Fruit fly (Drosophila melanogaster) whole organism, embryonic: ENCODE results near the gene CG15641.

ENCODE experiments used
- CG10431 ChIP-seq: fragments of 200-800 bp; sonication (Bioruptor generic); optimal IDR thresholded peaks from 3 replicates; lab custom pipeline; 2018; ENCODE audit warnings: missing biosample characterization, mild to moderate bottlenecking, missing genetic modification characterization
- CG11560 ChIP-seq: fragments of 200-800 bp; sonication (Bioruptor generic); IDR thresholded peaks from 3 replicates; pipeline ENCODE4 v1.3.6; 2022; ENCODE audit warnings: missing biosample characterization, missing genetic modification characterization
- CG12219 ChIP-seq: fragments of 200-800 bp; sonication (Bioruptor generic); optimal IDR thresholded peaks from 3 replicates; lab custom pipeline; 2018; ENCODE audit warnings: missing biosample characterization, mild to moderate bottlenecking, missing genetic modification characterization
- CG13624 ChIP-seq: fragments of 200-800 bp; sonication (Bioruptor generic); optimal IDR thresholded peaks from 2 replicates; lab custom pipeline; 2016; ENCODE audit warnings: missing biosample characterization, missing genetic modification characterization
- CG14014 ChIP-seq: fragments of 200-800 bp; sonication (Bioruptor generic); IDR thresholded peaks from 2 replicates; pipeline ENCODE4 v1.3.6; 2022; ENCODE audit warnings: missing biosample characterization, missing genetic modification characterization
- CG14965 ChIP-seq: fragments of 200-800 bp; sonication (Bioruptor generic); optimal IDR thresholded peaks from 2 replicates; lab custom pipeline; 2016; ENCODE audit warnings: missing biosample characterization, missing genetic modification characterization, borderline replicate concordance
- CG17829 ChIP-seq: fragments of 200-800 bp; optimal IDR thresholded peaks from 2 replicates; lab custom pipeline; 2019; ENCODE audit warnings: missing biosample characterization, mild to moderate bottlenecking, missing genetic modification characterization, moderate library complexity
- CG2116 ChIP-seq: fragments of 200-800 bp; sonication (Bioruptor generic); optimal IDR thresholded peaks from 3 replicates; lab custom pipeline; 2018; ENCODE audit warnings: missing biosample characterization, mild to moderate bottlenecking, missing genetic modification characterization
- CG2202 ChIP-seq: fragments of 200-800 bp; sonication (Bioruptor generic); optimal IDR thresholded peaks from 2 replicates; lab custom pipeline; 2018; ENCODE audit warnings: missing biosample characterization, mild to moderate bottlenecking, missing genetic modification characterization
- CG31388 ChIP-seq: fragments of 200-800 bp; sonication (Bioruptor generic); optimal IDR thresholded peaks from 2 replicates; lab custom pipeline; 2016; ENCODE audit warnings: missing biosample characterization, missing genetic modification characterization
- CG4328 ChIP-seq: fragments of 200-800 bp; sonication (Bioruptor generic); optimal IDR thresholded peaks from 3 replicates; lab custom pipeline; 2017; ENCODE audit warnings: missing biosample characterization, missing genetic modification reagents, missing genetic modification characterization
- CG4404 ChIP-seq: fragments of 200-800 bp; sonication (Bioruptor generic); IDR thresholded peaks from 2 replicates; pipeline ENCODE4 v1.3.6; 2022; ENCODE audit warnings: missing biosample characterization, missing genetic modification characterization
- CG6765 ChIP-seq: fragments of 200-800 bp; sonication (Bioruptor generic); optimal IDR thresholded peaks from 3 replicates; lab custom pipeline; 2017; ENCODE audit warnings: missing biosample characterization, mild to moderate bottlenecking, missing genetic modification characterization
- CoRest ChIP-seq: fragments of 200-800 bp; sonication (Bioruptor generic); optimal IDR thresholded peaks from 3 replicates; lab custom pipeline; 2018; ENCODE audit warnings: missing biosample characterization, mild to moderate bottlenecking, missing genetic modification characterization, moderate library complexity
- Dbx ChIP-seq: fragments of 200-800 bp; sonication (Bioruptor generic); IDR thresholded peaks from 3 replicates; pipeline ENCODE4 v1.3.6; 2022; ENCODE audit warnings: missing biosample characterization, missing genetic modification characterization
- Dip3 ChIP-seq: fragments of 200-800 bp; sonication (Bioruptor generic); optimal IDR thresholded peaks from 3 replicates; lab custom pipeline; 2016; ENCODE audit warnings: missing biosample characterization, missing genetic modification characterization
- Doc2 ChIP-seq: fragments of 200-800 bp; sonication (Bioruptor generic); IDR thresholded peaks from 2 replicates; pipeline ENCODE4 v1.3.6; 2022; ENCODE audit warnings: missing biosample characterization, missing genetic modification characterization
- Doc3 ChIP-seq: fragments of 200-800 bp; sonication (Bioruptor generic); IDR thresholded peaks from 3 replicates; pipeline ENCODE4 v1.3.6; 2022; ENCODE audit warnings: missing biosample characterization, missing genetic modification characterization; ENCODE audit not compliant: partially characterized antibody
- Fer2 ChIP-seq: fragments of 200-800 bp; sonication (Bioruptor generic); optimal IDR thresholded peaks from 2 replicates; lab custom pipeline; 2018; ENCODE audit warnings: missing biosample characterization, mild to moderate bottlenecking, missing genetic modification characterization, moderate library complexity
- HLH4C ChIP-seq: fragments of 200-800 bp; sonication (Bioruptor generic); IDR thresholded peaks from 3 replicates; pipeline ENCODE4 v1.3.6; 2022; ENCODE audit warnings: missing biosample characterization, missing genetic modification characterization; ENCODE audit not compliant: partially characterized antibody
- Jarid2 ChIP-seq: fragments of 200-800 bp; sonication (Bioruptor generic); optimal IDR thresholded peaks from 3 replicates; lab custom pipeline; 2017; ENCODE audit warnings: mild to moderate bottlenecking, missing biosample characterization, missing genetic modification reagents, missing genetic modification characterization
- Kr ChIP-seq: fragments of 200-800 bp; sonication (Bioruptor generic); optimal IDR thresholded peaks from 2 replicates; lab custom pipeline; 2017; ENCODE audit warnings: missing biosample characterization, mild to moderate bottlenecking, missing genetic modification characterization
- Lpt ChIP-seq: fragments of >200 bp; optimal IDR thresholded peaks from 2 replicates; lab custom pipeline; 2018; ENCODE audit warnings: missing biosample characterization, missing genetic modification characterization
- Nf-YC ChIP-seq: fragments of 200-800 bp; optimal IDR thresholded peaks from 3 replicates; lab custom pipeline; 2019; ENCODE audit warnings: missing biosample characterization, mild to moderate bottlenecking, missing genetic modification characterization, moderate library complexity
- Ravus ChIP-seq: fragments of 200-800 bp; sonication (Bioruptor generic); IDR thresholded peaks from 2 replicates; pipeline ENCODE4 v1.3.6; 2022; ENCODE audit warnings: missing biosample characterization, missing genetic modification characterization
- Scr ChIP-seq: fragments of 200-800 bp; sonication (Bioruptor generic); IDR thresholded peaks from 2 replicates; pipeline ENCODE4 v1.3.6; 2022; ENCODE audit warnings: missing biosample characterization, missing genetic modification characterization; ENCODE audit not compliant: partially characterized antibody
- Taf1 ChIP-seq: fragments of 200-800 bp; sonication (Bioruptor generic); IDR thresholded peaks from 2 replicates; pipeline ENCODE4 v1.3.6; 2022; ENCODE audit warnings: missing biosample characterization, missing genetic modification characterization
- Tbp ChIP-seq: fragments of >200 bp; optimal IDR thresholded peaks from 2 replicates; lab custom pipeline; 2018; ENCODE audit warnings: missing biosample characterization, missing genetic modification characterization
- YL-1 ChIP-seq: fragments of 200-800 bp; sonication (Bioruptor generic); optimal IDR thresholded peaks from 3 replicates; lab custom pipeline; 2017; ENCODE audit warnings: missing biosample characterization, mild to moderate bottlenecking, missing genetic modification characterization
- ab ChIP-seq: fragments of 200-800 bp; sonication (Bioruptor generic); optimal IDR thresholded peaks from 2 replicates; lab custom pipeline; 2016; ENCODE audit warnings: missing biosample characterization, missing genetic modification characterization
- cad ChIP-seq: fragments of >200 bp; optimal IDR thresholded peaks from 2 replicates; lab custom pipeline; 2017; ENCODE audit warnings: missing biosample characterization, missing genetic modification characterization
- cg ChIP-seq: fragments of 200-800 bp; sonication (Bioruptor generic); optimal IDR thresholded peaks from 3 replicates; lab custom pipeline; 2019; ENCODE audit warnings: missing biosample characterization, mild to moderate bottlenecking, missing genetic modification characterization, moderate library complexity
- chn ChIP-seq: fragments of 200-800 bp; sonication (Bioruptor generic); optimal IDR thresholded peaks from 2 replicates; lab custom pipeline; 2016; ENCODE audit warnings: missing biosample characterization, missing genetic modification characterization
- esg ChIP-seq: fragments of 200-800 bp; sonication (Bioruptor generic); conservative IDR thresholded peaks from 2 replicates; pipeline ENCODE4 v1.3.6; 2022; ENCODE audit warnings: missing biosample characterization, missing genetic modification characterization
- eve ChIP-seq, 2 experiments: fragments of >200 bp; optimal IDR thresholded peaks; 2 replicates each; lab custom pipeline; 2017; ENCODE audit warnings: missing biosample characterization in 2 of 2, missing genetic modification characterization in 2 of 2
- ftz-f1 ChIP-seq: fragments of 200-800 bp; sonication (Bioruptor generic); optimal IDR thresholded peaks from 2 replicates; lab custom pipeline; 2016; ENCODE audit warnings: missing biosample characterization, missing genetic modification characterization
- gce ChIP-seq: fragments of 200-800 bp; sonication (Bioruptor generic); IDR thresholded peaks from 3 replicates; pipeline ENCODE4 v1.3.6; 2022; ENCODE audit warnings: missing biosample characterization, missing genetic modification characterization
- ind ChIP-seq: fragments of 200-800 bp; sonication (Bioruptor generic); optimal IDR thresholded peaks from 3 replicates; lab custom pipeline; 2016; ENCODE audit warnings: missing biosample characterization, missing genetic modification characterization
- ken ChIP-seq: fragments of 200-800 bp; sonication (Bioruptor generic); IDR thresholded peaks from 3 replicates; pipeline ENCODE4 v1.3.6; 2022; ENCODE audit warnings: missing biosample characterization, missing genetic modification characterization
- maf-S ChIP-seq: fragments of 200-800 bp; sonication (Bioruptor generic); optimal IDR thresholded peaks from 2 replicates; lab custom pipeline; 2016; ENCODE audit warnings: missing biosample characterization, missing genetic modification characterization
- mld ChIP-seq: fragments of 200-800 bp; sonication (Bioruptor generic); IDR thresholded peaks from 3 replicates; pipeline ENCODE4 v1.3.6; 2022; ENCODE audit warnings: missing biosample characterization, missing genetic modification characterization; ENCODE audit not compliant: partially characterized antibody
- nom ChIP-seq: fragments of 200-800 bp; sonication (Bioruptor generic); optimal IDR thresholded peaks from 2 replicates; lab custom pipeline; 2017; ENCODE audit warnings: missing biosample characterization, missing genetic modification characterization, mild to moderate bottlenecking, moderate library complexity, missing genetic modification reagents
- org-1 ChIP-seq: fragments of 200-800 bp; sonication (Bioruptor generic); optimal IDR thresholded peaks from 2 replicates; lab custom pipeline; 2017; ENCODE audit warnings: missing biosample characterization, missing genetic modification characterization
- pb ChIP-seq: fragments of 200-800 bp; sonication (Bioruptor generic); optimal IDR thresholded peaks from 3 replicates; lab custom pipeline; 2016; ENCODE audit warnings: missing biosample characterization, missing genetic modification characterization
- sc ChIP-seq, 3 experiments: fragments of >200 bp in 2 of 3; fragments of 200-800 bp in 1 of 3; sonication (Bioruptor generic) in 1 of 3; optimal IDR thresholded peaks; 2 replicates in 2 of 3; 3 replicates in 1 of 3; lab custom pipeline; 2017; ENCODE audit warnings: mild to moderate bottlenecking in 1 of 3, missing biosample characterization in 1 of 3, missing genetic modification characterization in 1 of 3, missing genetic modification reagents in 1 of 3
- sna ChIP-seq: fragments of 200-800 bp; sonication (Bioruptor generic); IDR thresholded peaks from 2 replicates; pipeline ENCODE4 v1.3.6; 2022; ENCODE audit warnings: missing biosample characterization, missing genetic modification characterization; ENCODE audit not compliant: partially characterized antibody
- so ChIP-seq: fragments of 200-800 bp; sonication (Bioruptor generic); IDR thresholded peaks from 3 replicates; pipeline ENCODE4 v1.3.6; 2022; ENCODE audit warnings: missing biosample characterization, missing genetic modification characterization
- ssp ChIP-seq: fragments of 200-800 bp; sonication (Bioruptor generic); IDR thresholded peaks from 2 replicates; pipeline ENCODE4 v1.3.6; 2022; ENCODE audit warnings: missing biosample characterization, missing genetic modification characterization
- tna ChIP-seq: fragments of 200-800 bp; sonication (Bioruptor generic); IDR thresholded peaks from 2 replicates; pipeline ENCODE4 v1.3.6; 2022; ENCODE audit warnings: missing biosample characterization, missing genetic modification characterization; ENCODE audit not compliant: partially characterized antibody
- wdn ChIP-seq: fragments of 200-800 bp; sonication (Bioruptor generic); IDR thresholded peaks from 2 replicates; pipeline ENCODE4 v1.3.6; 2022; ENCODE audit warnings: missing biosample characterization, missing genetic modification characterization
- wor ChIP-seq: fragments of 200-800 bp; sonication (Bioruptor generic); IDR thresholded peaks from 2 replicates; pipeline ENCODE4 v1.3.6; 2022; ENCODE audit warnings: missing biosample characterization, missing genetic modification characterization

CG15641 gene

DNA sequence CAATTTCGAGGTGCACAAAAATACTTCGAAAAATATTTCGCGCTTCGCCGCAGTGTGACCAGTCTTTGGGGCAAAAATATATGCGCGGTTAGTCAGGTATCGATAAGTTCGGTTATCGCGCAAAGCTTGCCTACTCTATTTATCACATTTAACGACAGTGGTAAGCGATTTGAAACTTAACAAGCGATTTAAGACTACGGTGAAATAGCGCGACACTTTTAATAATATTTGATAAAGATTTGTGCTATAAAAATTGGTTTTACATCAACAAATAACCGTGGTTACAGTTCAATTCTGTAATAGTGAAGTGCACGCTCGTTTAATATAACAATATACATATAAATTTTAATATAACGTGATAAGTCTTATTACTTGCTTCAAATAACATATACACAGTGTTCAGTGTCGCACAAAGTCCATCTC, 7.7 kb downstream of the CG15641 start, which contains the start of gene mh (continued):
- no peak for TF ChIP-seq wor (GFP tag; lab: Robert Waterston, UW)
- TF ChIP-seq Nf-YC (tag; lab: Kevin White, UChicago) = peak; percentile 21
- peak; percentile 42; the same call in 1 of the 2 replicates for TF ChIP-seq tna
- TF ChIP-seq CG10431 (GFP tag; lab: Kevin White, UChicago) = no peak
- TF ChIP-seq chn = no peak
- TF ChIP-seq Lpt (GFP tag; lab: Kevin White, UChicago) = no peak
- TF ChIP-seq Fer2 (tag; lab: Kevin White, UChicago) = no peak
- no peak for TF ChIP-seq Ravus (GFP tag; lab: Robert Waterston, UW)
- no peak for TF ChIP-seq CG12219
- no peak; the same call in 1 of the 2 replicates for TF ChIP-seq esg (GFP tag; lab: Robert Waterston, UW)
- no peak for TF ChIP-seq pb
- no peak for TF ChIP-seq Jarid2 (GFP tag; lab: Kevin White, UChicago)
- peak; percentile 45 for TF ChIP-seq CG2116 (GFP tag; lab: Kevin White, UChicago)
- TF ChIP-seq sna = no peak
- no peak for TF ChIP-seq org-1 (GFP tag; lab: Kevin White, UChicago)
- TF ChIP-seq wdn = no peak
- TF ChIP-seq YL-1 (GFP tag; lab: Kevin White, UChicago) = peak; percentile 4
- no peak for TF ChIP-seq CG13624 (GFP tag; lab: Kevin White, UChicago)
- no peak for TF ChIP-seq Dbx (GFP tag; lab: Robert Waterston, UW)
- 0 out of 3 replicates have a peak, but pooled peaks have one; percentile 39 for TF ChIP-seq Doc3 (GFP tag; lab: Robert Waterston, UW)
- no peak for TF ChIP-seq sc (optimal IDR thresholded peaks at IDR 0.05; lab: Kevin White, UChicago)
- TF ChIP-seq sc (GFP tag; optimal IDR thresholded peaks at IDR 0.05; lab: Kevin White, UChicago) = no peak
- TF ChIP-seq CG2202 (tag; lab: Kevin White, UChicago) = no peak
- no peak for TF ChIP-seq CG4328 (GFP tag; lab: Kevin White, UChicago)
- TF ChIP-seq Dip3 (GFP tag; lab: Kevin White, UChicago) = no peak
- no peak for TF ChIP-seq CG14965 (GFP tag; lab: Kevin White, UChicago)
- TF ChIP-seq CG17829 (tag; lab: Kevin White, UChicago) = peak; percentile 9
- TF ChIP-seq eve (GFP tag; optimal IDR thresholded peaks at IDR 0.05; lab: Kevin White, UChicago) = no peak
- TF ChIP-seq ken = no peak
- peak; percentile 46; the same call in 1 of the 3 replicates for TF ChIP-seq mld (GFP tag; lab: Robert Waterston, UW)
- TF ChIP-seq CG31388 (GFP tag; lab: Kevin White, UChicago) = no peak
- no peak for TF ChIP-seq maf-S (GFP tag; lab: Kevin White, UChicago)
- peak; percentile 60 for TF ChIP-seq CoRest (tag; lab: Kevin White, UChicago)
- TF ChIP-seq Scr = peak; percentile 66
- no peak for TF ChIP-seq Kr
- no peak for TF ChIP-seq cg (GFP tag; lab: Kevin White, UChicago)
- no peak for TF ChIP-seq CG14014 (GFP tag; lab: Robert Waterston, UW)
- TF ChIP-seq so (GFP tag; lab: Robert Waterston, UW) = no peak
- no peak for TF ChIP-seq CG6765 (GFP tag; lab: Kevin White, UChicago)
- TF ChIP-seq Doc2 (GFP tag; lab: Robert Waterston, UW) = no peak
- TF ChIP-seq nom (GFP tag; lab: Kevin White, UChicago) = no peak
- no peak for TF ChIP-seq Taf1 (GFP tag; lab: Robert Waterston, UW)
- TF ChIP-seq ind = no peak
- TF ChIP-seq ftz-f1 (GFP tag; lab: Kevin White, UChicago) = no peak
- TF ChIP-seq gce (GFP tag; lab: Robert Waterston, UW) = no peak
- TF ChIP-seq ab = no peak
- TF ChIP-seq ssp = no peak
- no peak for TF ChIP-seq Tbp (GFP tag; lab: Kevin White, UChicago)
- peak; percentile 58 for TF ChIP-seq HLH4C
- no peak for TF ChIP-seq cad
- no peak for TF ChIP-seq CG11560 (tag; lab: Robert Waterston, UW)
- TF ChIP-seq CG4404 = no peak
